Fruit fly (Drosophila melanogaster): Measurements from ENCODE around the gene CG13847.
A peak's percentile ranks its signal among the peaks of the same experiment; 100 is the strongest.

Gene CG13847

DNA sequence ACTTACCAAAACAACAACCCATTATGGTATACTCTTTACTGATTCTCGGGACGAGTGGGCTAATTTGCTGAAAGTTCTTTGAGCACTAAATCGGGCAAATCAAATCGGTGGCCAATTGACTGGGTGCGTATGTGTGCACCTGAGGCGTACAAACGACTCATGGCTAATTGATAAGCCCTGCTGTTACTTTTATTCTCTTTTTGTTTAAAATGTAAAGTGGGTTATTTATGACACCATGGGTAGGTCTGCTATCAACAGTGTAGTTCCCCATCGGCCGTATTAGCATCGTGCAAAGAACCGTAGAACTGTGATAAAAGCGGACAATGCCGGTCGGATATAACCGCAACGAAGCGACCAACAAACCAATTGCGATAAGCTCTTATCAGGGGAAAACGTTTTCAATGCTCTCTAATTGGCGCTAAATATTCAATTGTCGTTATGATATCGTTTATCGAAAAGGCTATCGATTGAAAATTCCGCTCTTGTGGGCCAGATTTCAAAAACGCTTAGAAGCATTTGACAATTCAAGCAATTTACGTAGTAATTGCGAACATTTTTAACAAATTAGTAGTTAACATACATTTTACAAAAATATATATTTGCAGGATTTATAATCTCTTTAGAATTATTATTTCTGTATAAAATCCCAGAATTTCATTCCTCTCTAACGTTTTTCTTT lies 11.4 kb upstream of the CG13847 start, which contains the start of gene CG34288 (continued):
- TF ChIP-seq CG12942 (GFP tag; optimal IDR thresholded peaks at IDR 0.05) = no peak
- peak; percentile 51; the same call in 1 of the 2 replicates for TF ChIP-seq wdn (GFP tag; IDR thresholded peaks at IDR 0.05)
- TF ChIP-seq CG32772 (GFP tag; IDR thresholded peaks at IDR 0.05) = 0 out of 2 replicates have a peak, but pooled peaks have one; percentile 6
- TF ChIP-seq Abd-B (GFP tag; optimal IDR thresholded peaks at IDR 0.05) = no peak
- peak; percentile 4 for TF ChIP-seq pho (GFP tag; optimal IDR thresholded peaks at IDR 0.05)
- no peak for TF ChIP-seq CG7271 (tag; optimal IDR thresholded peaks at IDR 0.05)
- 0 out of 2 replicates have a peak, but pooled peaks have one; percentile 32 for TF ChIP-seq Awh (GFP tag; IDR thresholded peaks at IDR 0.05)
- TF ChIP-seq Max (GFP tag; optimal IDR thresholded peaks at IDR 0.05) = no peak
- TF ChIP-seq ranshi (GFP tag; IDR thresholded peaks at IDR 0.05) = peak; percentile 53; the same call in 1 of the 2 replicates
- TF ChIP-seq Xrp1 (GFP tag; IDR thresholded peaks at IDR 0.05) = peak; percentile 41; the same call in 1 of the 2 replicates
- peak; percentile 74 for TF ChIP-seq CG32532 (GFP tag; IDR thresholded peaks at IDR 0.05)
- TF ChIP-seq lbe (GFP tag; optimal IDR thresholded peaks at IDR 0.05) = no peak
- no peak for TF ChIP-seq B-H2 (GFP tag; optimal IDR thresholded peaks at IDR 0.05)
- peak; percentile 80 for TF ChIP-seq CG16779 (GFP tag; IDR thresholded peaks at IDR 0.05)
- no peak for TF ChIP-seq CG13424 (tag; optimal IDR thresholded peaks at IDR 0.05)
- TF ChIP-seq dysf (GFP tag; IDR thresholded peaks at IDR 0.05) = peak; percentile 59; the same call in 2 of the 3 replicates
- peak; percentile 31; the same call in 1 of the 2 replicates for TF ChIP-seq bowl (GFP tag; IDR thresholded peaks at IDR 0.05)
- TF ChIP-seq ap (GFP tag; IDR thresholded peaks at IDR 0.05) = 0 out of 2 replicates have a peak, but pooled peaks have one; percentile 7
- TF ChIP-seq CG12071 (GFP tag; optimal IDR thresholded peaks at IDR 0.05) = peak; percentile 28
- peak; percentile 68 for TF ChIP-seq Ptx1 (GFP tag; IDR thresholded peaks at IDR 0.05)
- 0 out of 2 replicates have a peak, but pooled peaks have one; percentile 14 for TF ChIP-seq CG43689 (GFP tag; IDR thresholded peaks at IDR 0.05)
- TF ChIP-seq CG14014 (GFP tag; IDR thresholded peaks at IDR 0.05) = peak; percentile 55; the same call in 1 of the 2 replicates
- peak; percentile 59; the same call in 2 of the 4 replicates for TF ChIP-seq Dll (GFP tag; IDR thresholded peaks at IDR 0.05; ENCODE audit: partially characterized antibody)
- 0 out of 2 replicates have a peak, but pooled peaks have one; percentile 5 for TF ChIP-seq toy (GFP tag; IDR thresholded peaks at IDR 0.05)
- TF ChIP-seq sd (tag; optimal IDR thresholded peaks at IDR 0.05) = peak; percentile 73
- peak; percentile 29; the same call in 1 of the 2 replicates for TF ChIP-seq cas (GFP tag; IDR thresholded peaks at IDR 0.05)
- TF ChIP-seq maf-S (GFP tag; optimal IDR thresholded peaks at IDR 0.05) = peak; percentile 4
- peak; percentile 2 for TF ChIP-seq Oli (tag; optimal IDR thresholded peaks at IDR 0.05)
- TF ChIP-seq Rx (GFP tag; IDR thresholded peaks at IDR 0.05) = no peak
- TF ChIP-seq gem (tag; optimal IDR thresholded peaks at IDR 0.05) = no peak
- 0 out of 3 replicates have a peak, but pooled peaks have one; percentile 7 for TF ChIP-seq so (GFP tag; IDR thresholded peaks at IDR 0.05)
- peak; percentile 46 for TF ChIP-seq jumu (GFP tag; optimal IDR thresholded peaks at IDR 0.05)
- peak; percentile 38 for TF ChIP-seq Sox102F (GFP tag; optimal IDR thresholded peaks at IDR 0.05)
- peak; percentile 22 for TF ChIP-seq CG13287 (GFP tag; IDR thresholded peaks at IDR 0.05; ENCODE audit: partially characterized antibody)
- TF ChIP-seq CG11560 (tag; IDR thresholded peaks at IDR 0.05) = no peak
- peak; percentile 9; the same call in 1 of the 3 replicates for TF ChIP-seq C15 (GFP tag; IDR thresholded peaks at IDR 0.05)
- no peak for TF ChIP-seq stwl (tag; optimal IDR thresholded peaks at IDR 0.05)
- TF ChIP-seq CkIIα-i1 (GFP tag; IDR thresholded peaks at IDR 0.05) = peak; percentile 39; the same call in 1 of the 2 replicates
- TF ChIP-seq Hr78 (GFP tag; optimal IDR thresholded peaks at IDR 0.05) = no peak
- peak; percentile 89 for TF ChIP-seq CG34376 (GFP tag; optimal IDR thresholded peaks at IDR 0.05)
- no peak for TF ChIP-seq ab (GFP tag; optimal IDR thresholded peaks at IDR 0.05)
- peak; percentile 53 for TF ChIP-seq CG1603 (tag; optimal IDR thresholded peaks at IDR 0.05)
- TF ChIP-seq sisA (GFP tag; IDR thresholded peaks at IDR 0.05) = peak; percentile 51; the same call in 1 of the 2 replicates
- no peak for TF ChIP-seq eyg (GFP tag; optimal IDR thresholded peaks at IDR 0.05)
- TF ChIP-seq Med (GFP tag) = peak; percentile 91
- peak; percentile 38 for TF ChIP-seq dmrt99B (tag; optimal IDR thresholded peaks at IDR 0.05)
- TF ChIP-seq chm (GFP tag; IDR thresholded peaks at IDR 0.05) = peak; percentile 13; the same call in 1 of the 2 replicates
- peak; percentile 56; the same call in 2 of the 3 replicates for TF ChIP-seq ci (GFP tag; IDR thresholded peaks at IDR 0.05)
- peak; percentile 16 for TF ChIP-seq CG7987 (GFP tag; optimal IDR thresholded peaks at IDR 0.05)

Measured in whole organism, embryonic.